Fruit fly (Drosophila melanogaster) whole organism, embryonic: Measurements from ENCODE around the gene Sap130.
A peak's percentile ranks its signal among the peaks of the same experiment; 100 is the strongest.

Source experiments
- Asciz ChIP-seq: fragments of 200-800 bp; sonication (Bioruptor generic); optimal IDR thresholded peaks from 2 replicates; lab custom pipeline; 2017; ENCODE audit warnings: missing biosample characterization, mild to moderate bottlenecking, missing genetic modification characterization, missing genetic modification reagents
- Blimp-1 ChIP-seq: fragments of 200-800 bp; sonication (Bioruptor generic); optimal IDR thresholded peaks from 3 replicates; lab custom pipeline; 2018; ENCODE audit warnings: missing biosample characterization, missing genetic modification characterization, mild to moderate bottlenecking, moderate library complexity, missing genetic modification reagents
- BtbVII ChIP-seq: fragments of 200-800 bp; sonication (Bioruptor generic); optimal IDR thresholded peaks from 3 replicates; lab custom pipeline; 2017; ENCODE audit warnings: missing biosample characterization, mild to moderate bottlenecking, missing genetic modification characterization
- Bteb2 ChIP-seq: fragments of 200-800 bp; sonication (Bioruptor generic); optimal IDR thresholded peaks from 2 replicates; lab custom pipeline; 2016; ENCODE audit warnings: missing biosample characterization, missing genetic modification characterization
- CG10462 ChIP-seq: fragments of 200-800 bp; sonication (Bioruptor generic); optimal IDR thresholded peaks from 2 replicates; lab custom pipeline; 2016; ENCODE audit warnings: missing biosample characterization, missing genetic modification characterization
- CG11247 ChIP-seq: fragments of 200-800 bp; sonication (Bioruptor generic); IDR thresholded peaks from 2 replicates; pipeline ENCODE4 v1.3.6; 2022; ENCODE audit warnings: missing biosample characterization, missing genetic modification characterization
- CG11560 ChIP-seq: fragments of 200-800 bp; sonication (Bioruptor generic); IDR thresholded peaks from 3 replicates; pipeline ENCODE4 v1.3.6; 2022; ENCODE audit warnings: missing biosample characterization, missing genetic modification characterization
- CG11695 ChIP-seq: fragments of 200-800 bp; sonication (Bioruptor generic); IDR thresholded peaks from 3 replicates; pipeline ENCODE4 v1.3.6; 2022; ENCODE audit warnings: missing biosample characterization, missing genetic modification characterization
- CG12104 ChIP-seq: fragments of 200-800 bp; sonication (Bioruptor generic); optimal IDR thresholded peaks from 3 replicates; lab custom pipeline; 2016; ENCODE audit warnings: missing biosample characterization, missing genetic modification characterization
- CG12299 ChIP-seq: fragments of 200-800 bp; sonication (Bioruptor generic); optimal IDR thresholded peaks from 2 replicates; lab custom pipeline; 2018; ENCODE audit warnings: missing biosample characterization, mild to moderate bottlenecking, missing genetic modification characterization
- CG14965 ChIP-seq: fragments of 200-800 bp; sonication (Bioruptor generic); optimal IDR thresholded peaks from 2 replicates; lab custom pipeline; 2016; ENCODE audit warnings: missing biosample characterization, missing genetic modification characterization, borderline replicate concordance
- CG15011 ChIP-seq: fragments of 200-800 bp; sonication (Bioruptor generic); optimal IDR thresholded peaks from 3 replicates; lab custom pipeline; 2018; ENCODE audit warnings: missing biosample characterization, mild to moderate bottlenecking, missing genetic modification characterization
- CG1603 ChIP-seq: fragments of 200-800 bp; sonication (Bioruptor generic); optimal IDR thresholded peaks from 2 replicates; lab custom pipeline; 2019; ENCODE audit warnings: missing biosample characterization, mild to moderate bottlenecking, missing genetic modification characterization, moderate library complexity
- CG17186 ChIP-seq: fragments of 200-800 bp; sonication (Bioruptor generic); optimal IDR thresholded peaks from 3 replicates; lab custom pipeline; 2017; ENCODE audit warnings: missing biosample characterization, missing genetic modification reagents, missing genetic modification characterization
- CG18619 ChIP-seq: fragments of 200-800 bp; sonication (Bioruptor generic); optimal IDR thresholded peaks from 3 replicates; lab custom pipeline; 2017; ENCODE audit warnings: missing biosample characterization, mild to moderate bottlenecking, missing genetic modification characterization
- CG2116 ChIP-seq: fragments of 200-800 bp; sonication (Bioruptor generic); optimal IDR thresholded peaks from 3 replicates; lab custom pipeline; 2018; ENCODE audit warnings: missing biosample characterization, mild to moderate bottlenecking, missing genetic modification characterization
- CG32767 ChIP-seq: fragments of 200-800 bp; sonication (Bioruptor generic); IDR thresholded peaks from 2 replicates; pipeline ENCODE4 v1.3.6; 2022; ENCODE audit warnings: missing biosample characterization, missing genetic modification characterization
- CG4424 ChIP-seq: fragments of 200-800 bp; sonication (Bioruptor generic); optimal IDR thresholded peaks from 3 replicates; lab custom pipeline; 2016; ENCODE audit warnings: missing biosample characterization, missing genetic modification characterization
- CG6765 ChIP-seq: fragments of 200-800 bp; sonication (Bioruptor generic); optimal IDR thresholded peaks from 3 replicates; lab custom pipeline; 2017; ENCODE audit warnings: missing biosample characterization, mild to moderate bottlenecking, missing genetic modification characterization
- CG7839 ChIP-seq: fragments of 200-800 bp; sonication (Bioruptor generic); optimal IDR thresholded peaks from 3 replicates; lab custom pipeline; 2018; ENCODE audit warnings: missing biosample characterization, mild to moderate bottlenecking, missing genetic modification characterization, moderate library complexity
- CG8290 ChIP-seq, 3 experiments: fragments of 200-800 bp; sonication (Bioruptor generic); optimal IDR thresholded peaks; 2 replicates each; lab custom pipeline; 2016 to 2019; ENCODE audit warnings: missing biosample characterization in 3 of 3, missing genetic modification characterization in 3 of 3, mild to moderate bottlenecking in 2 of 3, moderate library complexity in 1 of 3
- CG8944 ChIP-seq: fragments of 200-800 bp; sonication (Bioruptor generic); optimal IDR thresholded peaks from 3 replicates; lab custom pipeline; 2016; ENCODE audit warnings: missing biosample characterization, missing genetic modification characterization
- CkIIα-i1 ChIP-seq: fragments of 200-800 bp; sonication (Bioruptor generic); IDR thresholded peaks from 2 replicates; pipeline ENCODE4 v1.3.6; 2022; ENCODE audit warnings: missing biosample characterization, missing genetic modification characterization
- CoRest ChIP-seq: fragments of 200-800 bp; sonication (Bioruptor generic); optimal IDR thresholded peaks from 3 replicates; lab custom pipeline; 2018; ENCODE audit warnings: missing biosample characterization, mild to moderate bottlenecking, missing genetic modification characterization, moderate library complexity
- D19A ChIP-seq: fragments of 200-800 bp; optimal IDR thresholded peaks from 3 replicates; lab custom pipeline; 2019; ENCODE audit warnings: missing biosample characterization, mild to moderate bottlenecking, missing genetic modification characterization, moderate library complexity
- Dp ChIP-seq: fragments of 200-800 bp; sonication (Bioruptor generic); optimal IDR thresholded peaks from 2 replicates; lab custom pipeline; 2018; ENCODE audit warnings: missing biosample characterization, mild to moderate bottlenecking, missing genetic modification characterization, moderate library complexity
- HmgZ ChIP-seq: fragments of 200-800 bp; sonication (Bioruptor generic); optimal IDR thresholded peaks from 2 replicates; lab custom pipeline; 2018; ENCODE audit warnings: missing biosample characterization, mild to moderate bottlenecking, missing genetic modification characterization
- Hmr ChIP-seq: fragments of 200-800 bp; sonication (Bioruptor generic); optimal IDR thresholded peaks from 3 replicates; lab custom pipeline; 2017; ENCODE audit warnings: mild to moderate bottlenecking, missing biosample characterization, missing genetic modification reagents, missing genetic modification characterization
- Hr39 ChIP-seq: fragments of >200 bp; optimal IDR thresholded peaks from 2 replicates; lab custom pipeline; 2017
- Hsf ChIP-seq: fragments of 200-800 bp; sonication (Bioruptor generic); optimal IDR thresholded peaks from 3 replicates; lab custom pipeline; 2016; ENCODE audit warnings: missing biosample characterization, missing genetic modification characterization
- Jarid2 ChIP-seq: fragments of 200-800 bp; sonication (Bioruptor generic); optimal IDR thresholded peaks from 3 replicates; lab custom pipeline; 2017; ENCODE audit warnings: mild to moderate bottlenecking, missing biosample characterization, missing genetic modification reagents, missing genetic modification characterization
- Mad ChIP-seq: fragments of 200-800 bp; sonication (Bioruptor generic); optimal IDR thresholded peaks from 2 replicates; lab custom pipeline; 2016; ENCODE audit warnings: missing biosample characterization, missing genetic modification characterization
- NFAT ChIP-seq: fragments of 200-800 bp; sonication (Bioruptor generic); IDR thresholded peaks from 2 replicates; pipeline ENCODE4 v1.3.6; 2022; ENCODE audit warnings: missing biosample characterization, missing genetic modification characterization
- Rfx ChIP-seq: fragments of 200-800 bp; sonication (Bioruptor generic); IDR thresholded peaks from 2 replicates; pipeline ENCODE4 v1.3.6; 2022; ENCODE audit warnings: missing biosample characterization, missing genetic modification characterization
- Sry-δ ChIP-seq: fragments of 200-800 bp; sonication (Bioruptor generic); optimal IDR thresholded peaks from 2 replicates; lab custom pipeline; 2016; ENCODE audit warnings: missing biosample characterization, missing genetic modification characterization
- Trl ChIP-seq, 3 experiments: fragments of >200 bp in 2 of 3; fragments of 200-800 bp in 1 of 3; sonication (Bioruptor generic) in 1 of 3; optimal IDR thresholded peaks; 2 replicates in 1 of 3; 3 replicates in 2 of 3; lab custom pipeline; 2016 to 2017; ENCODE audit warnings: missing biosample characterization in 1 of 3, missing genetic modification characterization in 1 of 3
- bcd ChIP-seq: fragments of 200-800 bp; sonication (Bioruptor generic); optimal IDR thresholded peaks from 2 replicates; lab custom pipeline; 2017; ENCODE audit warnings: missing biosample characterization, mild to moderate bottlenecking, missing genetic modification characterization
- br ChIP-seq: fragments of >200 bp; optimal IDR thresholded peaks from 2 replicates; lab custom pipeline; 2017
- dan ChIP-seq: fragments of 200-800 bp; sonication (Bioruptor generic); IDR thresholded peaks from 2 replicates; pipeline ENCODE4 v1.3.6; 2022; ENCODE audit warnings: missing biosample characterization, missing genetic modification characterization
- esg ChIP-seq: fragments of 200-800 bp; sonication (Bioruptor generic); conservative IDR thresholded peaks from 2 replicates; pipeline ENCODE4 v1.3.6; 2022; ENCODE audit warnings: missing biosample characterization, missing genetic modification characterization
- hkb ChIP-seq, 2 experiments: fragments of 200-800 bp in 1 of 2; fragments of >200 bp in 1 of 2; sonication (Bioruptor generic) in 1 of 2; IDR thresholded peaks in 1 of 2; optimal IDR thresholded peaks in 1 of 2; 2 replicates each; pipeline versions ENCODE4 v1.3.6 to Lab custom; 2017 to 2022; ENCODE audit warnings: missing biosample characterization in 1 of 2, missing genetic modification characterization in 1 of 2
- ind ChIP-seq: fragments of 200-800 bp; sonication (Bioruptor generic); optimal IDR thresholded peaks from 3 replicates; lab custom pipeline; 2016; ENCODE audit warnings: missing biosample characterization, missing genetic modification characterization
- ken ChIP-seq: fragments of 200-800 bp; sonication (Bioruptor generic); IDR thresholded peaks from 3 replicates; pipeline ENCODE4 v1.3.6; 2022; ENCODE audit warnings: missing biosample characterization, missing genetic modification characterization
- knrl ChIP-seq: fragments of 200-800 bp; sonication (Bioruptor generic); IDR thresholded peaks from 3 replicates; pipeline ENCODE4 v1.3.6; 2022; ENCODE audit warnings: missing biosample characterization, missing genetic modification characterization; ENCODE audit not compliant: partially characterized antibody
- mirr ChIP-seq: fragments of 200-800 bp; sonication (Bioruptor generic); optimal IDR thresholded peaks from 3 replicates; lab custom pipeline; 2018; ENCODE audit warnings: missing biosample characterization, mild to moderate bottlenecking, missing genetic modification characterization
- nmo ChIP-seq: fragments of 200-800 bp; sonication (Bioruptor generic); optimal IDR thresholded peaks from 2 replicates; lab custom pipeline; 2018; ENCODE audit warnings: missing biosample characterization, mild to moderate bottlenecking, missing genetic modification characterization, moderate library complexity
- phol ChIP-seq: fragments of 200-800 bp; sonication (Bioruptor generic); optimal IDR thresholded peaks from 3 replicates; lab custom pipeline; 2018; ENCODE audit warnings: missing biosample characterization, mild to moderate bottlenecking, missing genetic modification characterization, moderate library complexity
- salm ChIP-seq: fragments of 200-800 bp; sonication (Bioruptor generic); optimal IDR thresholded peaks from 2 replicates; lab custom pipeline; 2018; ENCODE audit warnings: missing biosample characterization, mild to moderate bottlenecking, missing genetic modification characterization
- seq ChIP-seq: fragments of 200-800 bp; sonication (Bioruptor generic); IDR thresholded peaks from 2 replicates; pipeline ENCODE4 v1.3.6; 2022; ENCODE audit warnings: missing biosample characterization, missing genetic modification characterization
- sima ChIP-seq: fragments of 200-800 bp; sonication (Bioruptor generic); optimal IDR thresholded peaks from 2 replicates; lab custom pipeline; 2016; ENCODE audit warnings: missing biosample characterization, missing genetic modification characterization
- slou ChIP-seq: fragments of 200-800 bp; sonication (Bioruptor generic); optimal IDR thresholded peaks from 3 replicates; lab custom pipeline; 2016; ENCODE audit warnings: missing biosample characterization, missing genetic modification characterization

The Sap130 gene

dm6 chr3L:12794532-12794931 lies 11.2 kb upstream of the Sap130 start (continued):
- TF ChIP-seq ind (GFP tag; lab: Kevin White, UChicago) (no peak), Sry-δ (peak; percentile 91), CG12104 (GFP tag; lab: Kevin White, UChicago) (no peak), Hmr (peak; percentile 41), CG8290 (GFP tag; optimal IDR thresholded peaks at IDR 0.05; lab: Kevin White, UChicago) (no peak), CG8290 (tag; optimal IDR thresholded peaks at IDR 0.05; lab: Kevin White, UChicago) (peak in 1 of 2 experiments; percentile 64), CG32767 (GFP tag; lab: Robert Waterston, UW) (0 out of 2 replicates have a peak, but pooled peaks have one; percentile 19), CG11247 (GFP tag; lab: Robert Waterston, UW) (no peak), esg (no peak), CkIIα-i1 (GFP tag; lab: Robert Waterston, UW) (no peak), NFAT (no peak), Asciz (GFP tag; lab: Kevin White, UChicago) (no peak), Dp (GFP tag; lab: Kevin White, UChicago) (peak; percentile 90), CG8944 (GFP tag; lab: Kevin White, UChicago) (no peak), bcd (GFP tag; lab: Kevin White, UChicago) (no peak), CG4424 (GFP tag; lab: Kevin White, UChicago) (no peak), nmo (GFP tag; lab: Kevin White, UChicago) (peak; percentile 6), BtbVII (GFP tag; lab: Kevin White, UChicago) (no peak), br (no peak), CG18619 (GFP tag; lab: Kevin White, UChicago) (no peak), knrl (GFP tag; lab: Robert Waterston, UW) (peak; percentile 77), CG1603 (peak; percentile 51), sima (no peak), CG15011 (no peak), Mad (GFP tag; lab: Kevin White, UChicago) (no peak), hkb (optimal IDR thresholded peaks at IDR 0.05; lab: Kevin White, UChicago) (no peak), hkb (GFP tag; IDR thresholded peaks at IDR 0.05; lab: Robert Waterston, UW) (no peak), CG6765 (GFP tag; lab: Kevin White, UChicago) (no peak), Hsf (GFP tag; lab: Kevin White, UChicago) (no peak), CG12299 (no peak), Trl (optimal IDR thresholded peaks at IDR 0.05; lab: Kevin White, UChicago) (no peak), Trl (GFP tag; optimal IDR thresholded peaks at IDR 0.05; lab: Kevin White, UChicago) (no peak), HmgZ (peak; percentile 72), dan (GFP tag; lab: Robert Waterston, UW) (no peak), CG10462 (GFP tag; lab: Kevin White, UChicago) (no peak), Blimp-1 (no peak), CG11560 (tag; lab: Robert Waterston, UW) (no peak), slou (no peak), Bteb2 (GFP tag; lab: Kevin White, UChicago) (no peak), CG7839 (tag; lab: Kevin White, UChicago) (no peak), D19A (tag; lab: Kevin White, UChicago) (no peak), CoRest (tag; lab: Kevin White, UChicago) (no peak), phol (tag; lab: Kevin White, UChicago) (no peak), CG2116 (GFP tag; lab: Kevin White, UChicago) (peak; percentile 29), CG14965 (no peak), mirr (GFP tag; lab: Kevin White, UChicago) (no peak), Rfx (GFP tag; lab: Robert Waterston, UW) (peak; percentile 41; the same call in 1 of the 2 replicates), CG11695 (GFP tag; lab: Robert Waterston, UW) (no peak), seq (no peak), Jarid2 (GFP tag; lab: Kevin White, UChicago) (no peak), Hr39 (lab: Kevin White, UChicago) (no peak), ken (no peak), salm (no peak), CG17186 (GFP tag; lab: Kevin White, UChicago) (peak; percentile 86)
